Worm (Caenorhabditis elegans) whole organism, young adult: ENCODE results near the gene T22E5.6.

ENCODE experiments used
- D2030.7 ChIP-seq: fragments of 200-800 bp; sonication (Bioruptor generic); IDR thresholded peaks from 2 replicates; pipeline ENCODE4 v1.3.6; 2022; ENCODE audit warnings: missing genetic modification reagents, missing genetic modification characterization, missing compliant biosample characterization
- F10E7.11 ChIP-seq: sonication (generic microtip); optimal IDR thresholded peaks from 2 replicates; lab custom pipeline; 2017; ENCODE audit warnings: mild to moderate bottlenecking, missing genetic modification characterization, moderate library complexity, missing compliant biosample characterization
- F57A8.1 ChIP-seq: fragments of 200-800 bp; sonication (Bioruptor generic); optimal IDR thresholded peaks from 2 replicates; lab custom pipeline; 2018; ENCODE audit warnings: mild to moderate bottlenecking, missing genetic modification characterization, moderate library complexity, missing compliant biosample characterization
- Y56A3A.18 ChIP-seq: fragments of 200-800 bp; sonication (Bioruptor generic); IDR thresholded peaks from 2 replicates; pipeline ENCODE4 v1.3.6; 2022; ENCODE audit warnings: missing genetic modification reagents, missing genetic modification characterization, missing compliant biosample characterization
- Y95B8A.8 ChIP-seq: fragments of 200-800 bp; sonication (Bioruptor generic); IDR thresholded peaks from 2 replicates; pipeline ENCODE4 v1.3.6; 2022; ENCODE audit warnings: missing genetic modification reagents, missing genetic modification characterization, missing compliant biosample characterization
- ZK185.1 ChIP-seq: sonication (generic microtip); optimal IDR thresholded peaks from 2 replicates; lab custom pipeline; 2016; ENCODE audit warnings: mild to moderate bottlenecking, missing genetic modification characterization, missing compliant biosample characterization; ENCODE audit not compliant: poor library complexity, severe bottlenecking
- ama-1 ChIP-seq, 3 experiments: fragments of 150-350 bp in 1 of 3; sonication (generic microtip) in 2 of 3; optimal IDR thresholded peaks; 2 replicates each; lab custom pipeline; 2014 to 2018; ENCODE audit warnings: missing biosample characterization in 2 of 3, missing genetic modification characterization in 2 of 3, missing genetic modification reagents in 2 of 3
- aptf-3 ChIP-seq: fragments of 200-800 bp; sonication (Bioruptor generic); IDR thresholded peaks from 2 replicates; pipeline ENCODE4 v1.3.6; 2022; ENCODE audit warnings: missing genetic modification characterization, missing compliant biosample characterization
- cebp-1 ChIP-seq, 2 experiments: fragments of 200-800 bp in 1 of 2; sonication (Bioruptor generic) in 1 of 2; sonication (generic microtip) in 1 of 2; IDR thresholded peaks in 1 of 2; optimal IDR thresholded peaks in 1 of 2; 2 replicates each; pipeline versions ENCODE4 v1.3.6 to Lab custom; 2017 to 2022; ENCODE audit warnings: missing compliant biosample characterization in 2 of 2, missing genetic modification characterization in 2 of 2, mild to moderate bottlenecking in 1 of 2, missing genetic modification reagents in 1 of 2, moderate library complexity in 1 of 2
- ceh-100 ChIP-seq: fragments of 200-800 bp; sonication (Bioruptor generic); IDR thresholded peaks from 2 replicates; pipeline ENCODE4 v1.3.6; 2022; ENCODE audit warnings: missing genetic modification reagents, missing genetic modification characterization, missing compliant biosample characterization
- ceh-27 ChIP-seq: fragments of 200-800 bp; sonication (Bioruptor generic); optimal IDR thresholded peaks from 2 replicates; lab custom pipeline; 2018; ENCODE audit warnings: mild to moderate bottlenecking, missing genetic modification characterization, moderate library complexity, missing compliant biosample characterization
- chd-7 ChIP-seq: sonication (generic microtip); optimal IDR thresholded peaks from 2 replicates; lab custom pipeline; 2016; ENCODE audit warnings: mild to moderate bottlenecking, missing genetic modification characterization, moderate library complexity, missing compliant biosample characterization
- die-1 ChIP-seq: sonication (generic microtip); optimal IDR thresholded peaks from 2 replicates; lab custom pipeline; 2016; ENCODE audit warnings: missing genotype, mild to moderate bottlenecking, missing genetic modification characterization, missing compliant biosample characterization
- dpl-1 ChIP-seq: fragments of 150-350 bp; optimal IDR thresholded peaks from 2 replicates; lab custom pipeline; 2014; ENCODE audit warnings: missing biosample characterization, missing genetic modification reagents, missing genetic modification characterization
- egrh-3 ChIP-seq: fragments of 200-800 bp; sonication (Bioruptor generic); IDR thresholded peaks from 2 replicates; pipeline ENCODE4 v1.3.6; 2022; ENCODE audit warnings: missing genetic modification reagents, missing genetic modification characterization, missing compliant biosample characterization
- him-1 ChIP-seq: sonication (generic microtip); optimal IDR thresholded peaks from 2 replicates; lab custom pipeline; 2016; ENCODE audit warnings: missing genotype, missing genetic modification reagents, missing genetic modification characterization, missing compliant biosample characterization
- hlh-12 ChIP-seq: sonication (generic microtip); optimal IDR thresholded peaks from 2 replicates; lab custom pipeline; 2016; ENCODE audit warnings: missing genetic modification characterization, missing compliant biosample characterization
- hmg-1.2 ChIP-seq: fragments of 200-800 bp; sonication (Bioruptor generic); IDR thresholded peaks from 2 replicates; pipeline ENCODE4 v1.3.6; 2022; ENCODE audit warnings: missing genetic modification reagents, missing genetic modification characterization, missing compliant biosample characterization
- let-607 ChIP-seq, 2 experiments: fragments of 200-800 bp in 1 of 2; sonication (Bioruptor generic) in 1 of 2; sonication (generic microtip) in 1 of 2; optimal IDR thresholded peaks; 2 replicates each; lab custom pipeline; 2016 to 2018; ENCODE audit warnings: mild to moderate bottlenecking in 2 of 2, missing compliant biosample characterization in 2 of 2, missing genetic modification characterization in 2 of 2, moderate library complexity in 2 of 2, missing genotype in 1 of 2
- lsl-1 ChIP-seq: fragments of 200-800 bp; sonication (Bioruptor generic); optimal IDR thresholded peaks from 2 replicates; lab custom pipeline; 2018; ENCODE audit warnings: mild to moderate bottlenecking, missing genetic modification characterization, moderate library complexity, missing compliant biosample characterization
- madf-8 ChIP-seq: fragments of 200-800 bp; sonication (Bioruptor generic); conservative IDR thresholded peaks from 2 replicates; pipeline ENCODE4 v1.3.6; 2022; ENCODE audit warnings: missing genetic modification reagents, missing genetic modification characterization, missing compliant biosample characterization
- mcd-1 ChIP-seq: fragments of 200-800 bp; sonication (Bioruptor generic); IDR thresholded peaks from 2 replicates; pipeline ENCODE4 v1.3.6; 2022; ENCODE audit warnings: missing genetic modification reagents, missing genetic modification characterization, missing compliant biosample characterization
- nhr-120 ChIP-seq: fragments of 200-800 bp; sonication (Bioruptor generic); IDR thresholded peaks from 2 replicates; pipeline ENCODE4 v1.3.6; 2022; ENCODE audit warnings: missing genetic modification characterization, missing compliant biosample characterization
- nhr-90 ChIP-seq: sonication (generic microtip); optimal IDR thresholded peaks from 2 replicates; lab custom pipeline; 2016; ENCODE audit warnings: missing genotype, mild to moderate bottlenecking, missing genetic modification characterization, missing compliant biosample characterization
- pha-4 ChIP-seq: fragments of 150-350 bp; sonication (generic microtip); optimal IDR thresholded peaks from 2 replicates; lab custom pipeline; 2014; ENCODE audit warnings: missing biosample characterization, missing genetic modification reagents, missing genetic modification characterization
- rcor-1 ChIP-seq: fragments of 200-800 bp; sonication (Bioruptor generic); IDR thresholded peaks from 2 replicates; pipeline ENCODE4 v1.3.6; 2022; ENCODE audit warnings: missing genetic modification reagents, missing genetic modification characterization, missing compliant biosample characterization
- somi-1 ChIP-seq: fragments of 200-800 bp; sonication (Bioruptor generic); optimal IDR thresholded peaks from 2 replicates; lab custom pipeline; 2018; ENCODE audit warnings: mild to moderate bottlenecking, missing genetic modification characterization, missing compliant biosample characterization
- tbx-9 ChIP-seq: sonication (generic microtip); optimal IDR thresholded peaks from 2 replicates; lab custom pipeline; 2016; ENCODE audit warnings: borderline replicate concordance, missing genetic modification characterization, inconsistent platforms, missing compliant biosample characterization
- tlf-1 ChIP-seq: fragments of 200-800 bp; sonication (Bioruptor generic); optimal IDR thresholded peaks from 2 replicates; lab custom pipeline; 2018; ENCODE audit warnings: mild to moderate bottlenecking, missing genetic modification characterization, missing compliant biosample characterization
- unc-62 ChIP-seq: fragments of 150-350 bp; optimal IDR thresholded peaks from 2 replicates; lab custom pipeline; 2014; ENCODE audit warnings: missing biosample characterization, missing genetic modification reagents, missing genetic modification characterization
- xnd-1 ChIP-seq: sonication (generic microtip); optimal IDR thresholded peaks from 2 replicates; lab custom pipeline; 2016; ENCODE audit warnings: missing genotype, missing genetic modification reagents, missing genetic modification characterization, missing compliant biosample characterization
- zfh-2 ChIP-seq: fragments of 200-800 bp; sonication (Bioruptor generic); conservative IDR thresholded peaks from 2 replicates; pipeline ENCODE4 v1.3.6; 2022; ENCODE audit warnings: missing genetic modification reagents, missing genetic modification characterization, missing compliant biosample characterization

The T22E5.6 gene

ce11 chrX:6419113-6419512 is 2.9 kb upstream of the T22E5.6 start:
- TF ChIP-seq tlf-1 (GFP tag; lab: Kevin White, UChicago) (no peak), madf-8 (GFP tag; lab: Robert Waterston, UW) (no peak), ZK185.1 (no peak), nhr-90 (tag; lab: Kevin White, UChicago) (no peak), ama-1 (optimal IDR thresholded peaks at IDR 0.05; lab: Kevin White, UChicago) (no peak), ama-1 (GFP tag; optimal IDR thresholded peaks at IDR 0.05; lab: Kevin White, UChicago) (no peak), Y95B8A.8 (GFP tag; lab: Robert Waterston, UW) (no peak), Y56A3A.18 (no peak), mcd-1 (GFP tag; lab: Robert Waterston, UW) (no peak)

ce11 chrX:6413583-6413982 is 2.6 kb downstream of the T22E5.6 start:
- TF ChIP-seq ceh-100 (GFP tag; lab: Robert Waterston, UW) (no peak), nhr-120 (no peak), pha-4 (tag; lab: Kevin White, UChicago) (no peak), lsl-1 (no peak), hmg-1.2 (GFP tag; lab: Robert Waterston, UW) (no peak), cebp-1 (GFP tag; IDR thresholded peaks at IDR 0.05; lab: Robert Waterston, UW) (no peak), cebp-1 (tag; optimal IDR thresholded peaks at IDR 0.05; lab: Kevin White, UChicago) (no peak), tbx-9 (no peak), egrh-3 (no peak), xnd-1 (tag; lab: Kevin White, UChicago) (no peak), F10E7.11 (tag; lab: Kevin White, UChicago) (no peak), D2030.7 (GFP tag; lab: Robert Waterston, UW) (no peak), chd-7 (no peak), let-607 (tag; optimal IDR thresholded peaks at IDR 0.05; lab: Kevin White, UChicago) (no peak), dpl-1 (no peak)

ce11 chrX:6412575-6412974 is 3.6 kb downstream of the T22E5.6 start, which contains the start of gene T22E5.1:
Gene T22E5.1 (plus strand): TSS chrX:6412875.
- no peak for TF ChIP-seq him-1 (tag; lab: Kevin White, UChicago)
- TF ChIP-seq hlh-12, result no peak

ce11 chrX:6410177-6410765 is 5.9 kb downstream of the T22E5.6 start, which contains the start of gene mup-2:
Gene mup-2 (minus strand): TSS chrX:6410227.
- TF ChIP-seq let-607 (tag; optimal IDR thresholded peaks at IDR 0.05; lab: Kevin White, UChicago) (no peak), unc-62 (GFP tag; lab: Kevin White, UChicago) (no peak), zfh-2 (GFP tag; lab: Robert Waterston, UW) (peak; percentile 88), F57A8.1 (GFP tag; lab: Kevin White, UChicago) (no peak), die-1 (no peak), ceh-27 (GFP tag; lab: Kevin White, UChicago) (no peak), aptf-3 (GFP tag; lab: Robert Waterston, UW) (no peak), somi-1 (GFP tag; lab: Kevin White, UChicago) (peak; percentile 40), hlh-12 (no peak), rcor-1 (GFP tag; lab: Robert Waterston, UW) (0 out of 2 replicates have a peak, but pooled peaks have one; percentile 13)
